Fruit fly (Drosophila melanogaster) whole organism, embryonic: ENCODE measurements around the gene Patr-1.
A peak's percentile ranks its signal among the peaks of the same experiment; 100 is the strongest.

ENCODE experiments used
- Aef1 ChIP-seq: fragments of 200-800 bp; sonication (Bioruptor generic); IDR thresholded peaks from 3 replicates; pipeline ENCODE4 v1.3.6; 2022; ENCODE audit warnings: missing biosample characterization, missing genetic modification characterization
- Antp ChIP-seq: fragments of 200-800 bp; sonication (Bioruptor generic); optimal IDR thresholded peaks from 3 replicates; lab custom pipeline; 2016; ENCODE audit warnings: missing biosample characterization, missing genetic modification characterization
- Bdp1 ChIP-seq: fragments of 200-800 bp; sonication (Bioruptor generic); optimal IDR thresholded peaks from 3 replicates; lab custom pipeline; 2016; ENCODE audit warnings: missing biosample characterization, missing genetic modification characterization
- CG10147 ChIP-seq: fragments of 200-800 bp; sonication (Bioruptor generic); optimal IDR thresholded peaks from 2 replicates; lab custom pipeline; 2019; ENCODE audit warnings: missing biosample characterization, mild to moderate bottlenecking, missing genetic modification characterization, moderate library complexity
- CG10431 ChIP-seq: fragments of 200-800 bp; sonication (Bioruptor generic); optimal IDR thresholded peaks from 3 replicates; lab custom pipeline; 2018; ENCODE audit warnings: missing biosample characterization, mild to moderate bottlenecking, missing genetic modification characterization
- CG11085 ChIP-seq: fragments of 200-800 bp; sonication (Bioruptor generic); IDR thresholded peaks from 2 replicates; pipeline ENCODE4 v1.3.6; 2022; ENCODE audit warnings: missing biosample characterization, missing genetic modification characterization
- CG11398 ChIP-seq: fragments of 200-800 bp; sonication (Bioruptor generic); optimal IDR thresholded peaks from 2 replicates; lab custom pipeline; 2016; ENCODE audit warnings: missing biosample characterization, missing genetic modification characterization
- CG12769 ChIP-seq: fragments of 200-800 bp; sonication (Bioruptor generic); optimal IDR thresholded peaks from 2 replicates; lab custom pipeline; 2019; ENCODE audit warnings: missing biosample characterization, mild to moderate bottlenecking, missing genetic modification characterization, moderate library complexity
- CG13424 ChIP-seq: fragments of 200-800 bp; sonication (Bioruptor generic); optimal IDR thresholded peaks from 2 replicates; lab custom pipeline; 2019; ENCODE audit warnings: missing biosample characterization, mild to moderate bottlenecking, missing genetic modification characterization, moderate library complexity
- CG13894 ChIP-seq: fragments of 200-800 bp; sonication (Bioruptor generic); optimal IDR thresholded peaks from 3 replicates; lab custom pipeline; 2018; ENCODE audit warnings: missing biosample characterization, mild to moderate bottlenecking, missing genetic modification characterization, moderate library complexity
- CG15011 ChIP-seq: fragments of 200-800 bp; sonication (Bioruptor generic); optimal IDR thresholded peaks from 3 replicates; lab custom pipeline; 2018; ENCODE audit warnings: missing biosample characterization, mild to moderate bottlenecking, missing genetic modification characterization
- CG17802 ChIP-seq: fragments of 200-800 bp; sonication (Bioruptor generic); optimal IDR thresholded peaks from 2 replicates; lab custom pipeline; 2018; ENCODE audit warnings: missing biosample characterization, mild to moderate bottlenecking, missing genetic modification characterization, moderate library complexity
- CG2202 ChIP-seq: fragments of 200-800 bp; sonication (Bioruptor generic); optimal IDR thresholded peaks from 2 replicates; lab custom pipeline; 2018; ENCODE audit warnings: missing biosample characterization, mild to moderate bottlenecking, missing genetic modification characterization
- CG2875 ChIP-seq: fragments of 200-800 bp; sonication (Bioruptor generic); optimal IDR thresholded peaks from 2 replicates; lab custom pipeline; 2017; ENCODE audit warnings: missing biosample characterization, mild to moderate bottlenecking, missing genetic modification characterization, missing genetic modification reagents
- CG30403 ChIP-seq: fragments of 200-800 bp; sonication (Bioruptor generic); optimal IDR thresholded peaks from 3 replicates; lab custom pipeline; 2016; ENCODE audit warnings: missing biosample characterization, missing genetic modification characterization
- CG32767 ChIP-seq: fragments of 200-800 bp; sonication (Bioruptor generic); IDR thresholded peaks from 2 replicates; pipeline ENCODE4 v1.3.6; 2022; ENCODE audit warnings: missing biosample characterization, missing genetic modification characterization
- CG34224 ChIP-seq: fragments of 200-800 bp; sonication (Bioruptor generic); IDR thresholded peaks from 3 replicates; pipeline ENCODE4 v1.3.6; 2022; ENCODE audit warnings: missing biosample characterization, missing genetic modification characterization; ENCODE audit not compliant: partially characterized antibody
- CG3838 ChIP-seq: fragments of 200-800 bp; sonication (Bioruptor generic); optimal IDR thresholded peaks from 3 replicates; lab custom pipeline; 2016; ENCODE audit warnings: missing biosample characterization, missing genetic modification characterization
- CG5180 ChIP-seq: fragments of 200-800 bp; sonication (Bioruptor generic); optimal IDR thresholded peaks from 3 replicates; lab custom pipeline; 2017; ENCODE audit warnings: missing biosample characterization, missing genetic modification characterization, mild to moderate bottlenecking, moderate library complexity, missing genetic modification reagents
- Camta ChIP-seq: fragments of 200-800 bp; sonication (Bioruptor generic); optimal IDR thresholded peaks from 2 replicates; lab custom pipeline; 2016; ENCODE audit warnings: missing biosample characterization, missing genetic modification characterization
- CkIIα-i1 ChIP-seq: fragments of 200-800 bp; sonication (Bioruptor generic); IDR thresholded peaks from 2 replicates; pipeline ENCODE4 v1.3.6; 2022; ENCODE audit warnings: missing biosample characterization, missing genetic modification characterization
- Dp ChIP-seq: fragments of 200-800 bp; sonication (Bioruptor generic); optimal IDR thresholded peaks from 2 replicates; lab custom pipeline; 2018; ENCODE audit warnings: missing biosample characterization, mild to moderate bottlenecking, missing genetic modification characterization, moderate library complexity
- Eip74EF ChIP-seq, 2 experiments: fragments of 200-800 bp in 1 of 2; fragments of >200 bp in 1 of 2; sonication (Bioruptor generic) in 1 of 2; optimal IDR thresholded peaks; 2 replicates each; lab custom pipeline; 2017 to 2019; ENCODE audit warnings: missing biosample characterization in 2 of 2, missing genetic modification characterization in 2 of 2, mild to moderate bottlenecking in 1 of 2, moderate library complexity in 1 of 2
- HLH4C ChIP-seq: fragments of 200-800 bp; sonication (Bioruptor generic); IDR thresholded peaks from 3 replicates; pipeline ENCODE4 v1.3.6; 2022; ENCODE audit warnings: missing biosample characterization, missing genetic modification characterization; ENCODE audit not compliant: partially characterized antibody
- Hey ChIP-seq: fragments of 200-800 bp; sonication (Bioruptor generic); optimal IDR thresholded peaks from 3 replicates; lab custom pipeline; 2018; ENCODE audit warnings: missing biosample characterization, mild to moderate bottlenecking, missing genetic modification characterization
- Hr51 ChIP-seq, 2 experiments: fragments of 200-800 bp; sonication (Bioruptor generic); optimal IDR thresholded peaks; 2 replicates in 1 of 2; 3 replicates in 1 of 2; lab custom pipeline; 2016 to 2018; ENCODE audit warnings: missing biosample characterization in 2 of 2, missing genetic modification characterization in 2 of 2, mild to moderate bottlenecking in 1 of 2, moderate library complexity in 1 of 2
- Med ChIP-seq: fragments of 200-800 bp; sonication (Bioruptor generic); peaks from one replicate; lab custom pipeline; 2016; ENCODE audit warnings: missing biosample characterization, missing genetic modification characterization, mild to moderate bottlenecking, inconsistent platforms, moderate library complexity
- NFAT ChIP-seq: fragments of 200-800 bp; sonication (Bioruptor generic); IDR thresholded peaks from 2 replicates; pipeline ENCODE4 v1.3.6; 2022; ENCODE audit warnings: missing biosample characterization, missing genetic modification characterization
- Pdp1 ChIP-seq, 2 experiments: fragments of 200-800 bp; sonication (Bioruptor generic); optimal IDR thresholded peaks; 3 replicates each; lab custom pipeline; 2016; ENCODE audit warnings: missing biosample characterization in 2 of 2, missing genetic modification characterization in 2 of 2, mild to moderate bottlenecking in 1 of 2, moderate library complexity in 1 of 2
- Sin3A ChIP-seq: fragments of >200 bp; optimal IDR thresholded peaks from 2 replicates; lab custom pipeline; 2018
- Sry-δ ChIP-seq: fragments of 200-800 bp; sonication (Bioruptor generic); optimal IDR thresholded peaks from 2 replicates; lab custom pipeline; 2016; ENCODE audit warnings: missing biosample characterization, missing genetic modification characterization
- Stat92E ChIP-seq, 3 experiments: fragments of >200 bp in 2 of 3; fragments of 200-800 bp in 1 of 3; sonication (Bioruptor generic) in 1 of 3; optimal IDR thresholded peaks; 2 replicates each; lab custom pipeline; 2017 to 2019; ENCODE audit warnings: missing biosample characterization in 3 of 3, missing genetic modification characterization in 3 of 3, mild to moderate bottlenecking in 1 of 3, moderate library complexity in 1 of 3
- chinmo ChIP-seq: fragments of 200-800 bp; sonication (Bioruptor generic); IDR thresholded peaks from 4 replicates; pipeline ENCODE4 v1.3.6; 2022; ENCODE audit warnings: missing biosample characterization, missing genetic modification characterization; ENCODE audit not compliant: partially characterized antibody
- crp ChIP-seq, 2 experiments: fragments of 200-800 bp; sonication (Bioruptor generic); optimal IDR thresholded peaks; 2 replicates in 1 of 2; 3 replicates in 1 of 2; lab custom pipeline; 2017; ENCODE audit warnings: missing biosample characterization in 2 of 2, missing genetic modification characterization in 2 of 2, mild to moderate bottlenecking in 1 of 2, moderate library complexity in 1 of 2
- dmrt11E ChIP-seq: fragments of 200-800 bp; sonication (Bioruptor generic); optimal IDR thresholded peaks from 3 replicates; lab custom pipeline; 2018; ENCODE audit warnings: missing biosample characterization, mild to moderate bottlenecking, missing genetic modification characterization, moderate library complexity
- emc ChIP-seq: fragments of 200-800 bp; sonication (Bioruptor generic); optimal IDR thresholded peaks from 2 replicates; lab custom pipeline; 2016; ENCODE audit warnings: missing biosample characterization, missing genetic modification characterization
- esg ChIP-seq: fragments of 200-800 bp; sonication (Bioruptor generic); conservative IDR thresholded peaks from 2 replicates; pipeline ENCODE4 v1.3.6; 2022; ENCODE audit warnings: missing biosample characterization, missing genetic modification characterization
- fd64A ChIP-seq: fragments of 200-800 bp; sonication (Bioruptor generic); optimal IDR thresholded peaks from 3 replicates; lab custom pipeline; 2018; ENCODE audit warnings: missing biosample characterization, mild to moderate bottlenecking, missing genetic modification characterization
- grn ChIP-seq: fragments of 200-800 bp; sonication (Bioruptor generic); optimal IDR thresholded peaks from 3 replicates; lab custom pipeline; 2017; ENCODE audit warnings: missing biosample characterization, missing genetic modification characterization
- hbn ChIP-seq: fragments of 200-800 bp; sonication (Bioruptor generic); IDR thresholded peaks from 2 replicates; pipeline ENCODE4 v1.3.6; 2022; ENCODE audit warnings: missing biosample characterization, missing genetic modification characterization; ENCODE audit not compliant: partially characterized antibody
- lilli ChIP-seq: fragments of 200-800 bp; sonication (Bioruptor generic); optimal IDR thresholded peaks from 3 replicates; lab custom pipeline; 2016; ENCODE audit warnings: missing biosample characterization, missing genetic modification characterization
- org-1 ChIP-seq: fragments of 200-800 bp; sonication (Bioruptor generic); optimal IDR thresholded peaks from 2 replicates; lab custom pipeline; 2017; ENCODE audit warnings: missing biosample characterization, missing genetic modification characterization
- ro ChIP-seq: fragments of 200-800 bp; sonication (Bioruptor generic); IDR thresholded peaks from 2 replicates; pipeline ENCODE4 v1.3.6; 2022; ENCODE audit warnings: missing biosample characterization, missing genetic modification characterization
- sens ChIP-seq: fragments of 200-800 bp; sonication (Bioruptor generic); peaks from one replicate; lab custom pipeline; 2016; ENCODE audit warnings: missing biosample characterization, missing genetic modification characterization
- tio ChIP-seq: fragments of 200-800 bp; sonication (Bioruptor generic); optimal IDR thresholded peaks from 2 replicates; lab custom pipeline; 2017; ENCODE audit warnings: missing biosample characterization, missing genetic modification characterization, inconsistent platforms
- twi ChIP-seq: fragments of 200-800 bp; optimal IDR thresholded peaks from 2 replicates; lab custom pipeline; 2019; ENCODE audit warnings: missing biosample characterization, mild to moderate bottlenecking, missing genetic modification characterization, moderate library complexity
- unc-4 ChIP-seq: fragments of 200-800 bp; sonication (Bioruptor generic); IDR thresholded peaks from 2 replicates; pipeline ENCODE4 v1.3.6; 2022; ENCODE audit warnings: missing biosample characterization, missing genetic modification characterization; ENCODE audit not compliant: partially characterized antibody
- usp ChIP-seq: fragments of >200 bp; optimal IDR thresholded peaks from 2 replicates; lab custom pipeline; 2017; ENCODE audit warnings: missing biosample characterization, missing genetic modification characterization

The Patr-1 gene

dm6 chr3R:17085029-17085807 is 41.9 kb downstream of the Patr-1 start, which contains the start of gene GckIII (continued):
- no peak for TF ChIP-seq Aef1 (GFP tag; lab: Robert Waterston, UW)
- TF ChIP-seq Sin3A, result no peak
- TF ChIP-seq fd64A (GFP tag; lab: Kevin White, UChicago), result no peak
- TF ChIP-seq NFAT (GFP tag; lab: Robert Waterston, UW), result no peak
- TF ChIP-seq ro (GFP tag; lab: Robert Waterston, UW), result no peak
- TF ChIP-seq grn (GFP tag; lab: Kevin White, UChicago), result peak; percentile 86
- no peak for TF ChIP-seq CG30403 (GFP tag; lab: Kevin White, UChicago)
- no peak for TF ChIP-seq CG11398 (GFP tag; lab: Kevin White, UChicago)
- peak; percentile 51 for TF ChIP-seq Dp (GFP tag; lab: Kevin White, UChicago)
- TF ChIP-seq org-1 (GFP tag; lab: Kevin White, UChicago), result no peak
- TF ChIP-seq unc-4 (GFP tag; lab: Robert Waterston, UW), result peak; percentile 91
- TF ChIP-seq Sry-δ (GFP tag; lab: Kevin White, UChicago), result peak; percentile 50
- no peak for TF ChIP-seq emc (GFP tag; lab: Kevin White, UChicago)
- no peak for TF ChIP-seq Hr51 (GFP tag; optimal IDR thresholded peaks at IDR 0.05; lab: Kevin White, UChicago)
- no peak for TF ChIP-seq CG13424
- no peak for TF ChIP-seq dmrt11E (tag; lab: Kevin White, UChicago)
- TF ChIP-seq tio (GFP tag; lab: Kevin White, UChicago), result no peak
- TF ChIP-seq Camta (GFP tag; lab: Kevin White, UChicago), result no peak
- TF ChIP-seq HLH4C (GFP tag; lab: Robert Waterston, UW), result peak; percentile 82
- TF ChIP-seq Antp, result no peak
- no peak for TF ChIP-seq lilli (GFP tag; lab: Kevin White, UChicago)
- TF ChIP-seq twi, result no peak
- no peak for TF ChIP-seq CG17802
- TF ChIP-seq CG34224, result peak; percentile 93
- TF ChIP-seq CG15011 (GFP tag; lab: Kevin White, UChicago), result no peak
- TF ChIP-seq CG12769 (tag; lab: Kevin White, UChicago), result no peak
- no peak for TF ChIP-seq esg
- TF ChIP-seq CG5180 (GFP tag; lab: Kevin White, UChicago), result no peak
- TF ChIP-seq chinmo (GFP tag; lab: Robert Waterston, UW), result peak; percentile 74; the same call in 1 of the 4 replicates
- TF ChIP-seq CG10147, result no peak
- no peak for TF ChIP-seq CG2202 (tag; lab: Kevin White, UChicago)
- TF ChIP-seq usp, result no peak
- no peak for TF ChIP-seq CG2875 (GFP tag; lab: Kevin White, UChicago)
- no peak for TF ChIP-seq CG13894
- peak in 1 of 2 experiments; percentile 11 for TF ChIP-seq Pdp1 (GFP tag; optimal IDR thresholded peaks at IDR 0.05; lab: Kevin White, UChicago)
- peak; percentile 82 for TF ChIP-seq sens (GFP tag; lab: Kevin White, UChicago)
- peak; percentile 52 for TF ChIP-seq hbn (GFP tag; lab: Robert Waterston, UW)
- peak in 1 of 2 experiments; percentile 79 for TF ChIP-seq crp (GFP tag; optimal IDR thresholded peaks at IDR 0.05; lab: Kevin White, UChicago)
- TF ChIP-seq CG32767 (GFP tag; lab: Robert Waterston, UW), result no peak
- no peak for TF ChIP-seq Eip74EF (GFP tag; optimal IDR thresholded peaks at IDR 0.05; lab: Kevin White, UChicago)
- no peak for TF ChIP-seq Bdp1
- no peak for TF ChIP-seq Stat92E (GFP tag; optimal IDR thresholded peaks at IDR 0.05; lab: Kevin White, UChicago)
- TF ChIP-seq CkIIα-i1 (GFP tag; lab: Robert Waterston, UW), result no peak
- no peak for TF ChIP-seq CG11085 (GFP tag; lab: Robert Waterston, UW)
- TF ChIP-seq Med, result peak; percentile 54
- no peak for TF ChIP-seq Hey (tag; lab: Kevin White, UChicago)
- TF ChIP-seq CG10431 (GFP tag; lab: Kevin White, UChicago), result no peak
- no peak for TF ChIP-seq CG3838 (GFP tag; lab: Kevin White, UChicago)
